Fruit fly (Drosophila melanogaster) whole organism, prepupa: ENCODE measurements around the gene Rlb1.

Source experiments
- CG11294 ChIP-seq: fragments of 200-800 bp; sonication (Bioruptor generic); IDR thresholded peaks from 2 replicates; pipeline ENCODE4 v1.3.6; 2022; ENCODE audit warnings: missing biosample characterization, missing genetic modification characterization
- CG3032 ChIP-seq: fragments of 200-800 bp; optimal IDR thresholded peaks from 2 replicates; lab custom pipeline; 2019; ENCODE audit warnings: missing biosample characterization, mild to moderate bottlenecking, missing genetic modification characterization, moderate library complexity
- CG4318 ChIP-seq: fragments of 200-800 bp; sonication (Bioruptor generic); optimal IDR thresholded peaks from 3 replicates; lab custom pipeline; 2017; ENCODE audit warnings: missing biosample characterization, mild to moderate bottlenecking, missing genetic modification characterization
- CG6808 ChIP-seq: fragments of 200-800 bp; sonication (Bioruptor generic); optimal IDR thresholded peaks from 3 replicates; lab custom pipeline; 2017; ENCODE audit warnings: missing biosample characterization, missing genetic modification characterization, mild to moderate bottlenecking, moderate library complexity, missing genetic modification reagents
- Lpt ChIP-seq: fragments of 200-800 bp; sonication (Bioruptor generic); optimal IDR thresholded peaks from 3 replicates; lab custom pipeline; 2016; ENCODE audit warnings: missing biosample characterization, missing genetic modification characterization
- OdsH ChIP-seq: fragments of 200-800 bp; sonication (Bioruptor generic); optimal IDR thresholded peaks from 3 replicates; lab custom pipeline; 2016; ENCODE audit warnings: missing biosample characterization, missing genetic modification characterization
- lz ChIP-seq: fragments of 200-800 bp; sonication (Bioruptor generic); optimal IDR thresholded peaks from 3 replicates; lab custom pipeline; 2016; ENCODE audit warnings: missing biosample characterization, missing genetic modification characterization
- ss ChIP-seq, 2 experiments: fragments of 200-800 bp; sonication (Bioruptor generic); optimal IDR thresholded peaks; 2 replicates in 1 of 2; 3 replicates in 1 of 2; lab custom pipeline; 2017 to 2018; ENCODE audit warnings: mild to moderate bottlenecking in 2 of 2, missing biosample characterization in 2 of 2, missing genetic modification characterization in 2 of 2, moderate library complexity in 1 of 2

dm6 chr3R:9546808-9547381 lies 33.8 kb downstream of the Rlb1 start:
- TF ChIP-seq CG4318 (GFP tag; lab: Kevin White, UChicago) (no peak), CG11294 (GFP tag; lab: Robert Waterston, UW) (no peak), lz (GFP tag; lab: Kevin White, UChicago) (no peak), ss (GFP tag; optimal IDR thresholded peaks at IDR 0.05; lab: Kevin White, UChicago) (no peak), Lpt (no peak), CG3032 (tag; lab: Kevin White, UChicago) (no peak), OdsH (GFP tag; lab: Kevin White, UChicago) (no peak), CG6808 (GFP tag; lab: Kevin White, UChicago) (no peak)
